Fruit fly (Drosophila melanogaster) Kc167 (cell line): Measurements from ENCODE around the gene shop.

Source experiments
- Sin3A ChIP-seq: fragments of >200 bp; optimal IDR thresholded peaks from 2 replicates; lab custom pipeline; 2018; ENCODE audit warnings: missing external identifiers
- h ChIP-seq: fragments of >200 bp; optimal IDR thresholded peaks from 3 replicates; lab custom pipeline; 2018; ENCODE audit warnings: missing external identifiers
- psq ChIP-seq: fragments of >200 bp; optimal IDR thresholded peaks from 2 replicates; lab custom pipeline; 2017; ENCODE audit warnings: missing external identifiers

DNA sequence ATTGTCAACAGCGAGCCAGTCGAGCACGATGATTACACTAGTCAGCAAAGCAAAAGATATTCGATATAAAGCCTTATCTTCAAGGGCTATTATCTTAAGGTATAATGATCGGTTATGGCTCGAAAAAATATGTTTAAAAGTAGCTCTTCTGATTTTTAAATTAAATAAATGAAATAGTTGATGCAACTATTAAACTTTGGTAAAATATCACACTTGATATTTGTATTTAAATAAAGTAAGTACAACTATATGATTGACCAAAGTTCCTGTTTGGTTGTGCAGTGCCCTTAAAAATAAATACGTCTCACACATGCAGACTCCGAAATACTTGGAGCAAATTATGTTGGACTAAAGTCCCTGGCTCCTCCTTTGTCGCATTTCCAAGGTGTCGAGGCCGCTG, 49.5 kb upstream of the shop start:
- TF ChIP-seq h (lab: Kevin White, UChicago) = no peak
- no peak for TF ChIP-seq psq (lab: Kevin White, UChicago)
- TF ChIP-seq Sin3A = no peak
